Fruit fly (Drosophila melanogaster): ENCODE measurements around the gene Atac2.

The Atac2 gene

DNA sequence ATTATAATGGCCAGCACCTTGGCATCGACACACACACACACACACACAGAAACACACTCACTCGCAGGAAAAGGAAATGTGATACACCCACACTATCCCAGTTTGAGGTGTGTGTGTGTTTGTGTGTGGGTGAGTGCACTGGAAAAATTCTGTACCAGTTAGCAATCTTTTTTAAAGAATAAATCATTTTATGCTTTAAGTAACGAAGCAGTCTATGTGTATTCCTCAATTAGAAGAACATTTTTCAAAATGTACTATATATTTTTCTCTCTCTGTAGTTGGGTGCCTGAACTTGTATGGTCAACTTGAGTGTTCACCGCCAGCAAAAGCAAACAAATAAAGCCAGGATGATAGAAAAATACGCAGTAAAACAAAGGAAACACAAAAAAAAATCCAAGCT is 27.4 kb downstream of the Atac2 start:
- no peak for TF ChIP-seq CrebA (GFP tag; optimal IDR thresholded peaks at IDR 0.05; ENCODE audit: borderline replicate concordance)
- no peak for TF ChIP-seq usp (GFP tag; optimal IDR thresholded peaks at IDR 0.05)

DNA sequence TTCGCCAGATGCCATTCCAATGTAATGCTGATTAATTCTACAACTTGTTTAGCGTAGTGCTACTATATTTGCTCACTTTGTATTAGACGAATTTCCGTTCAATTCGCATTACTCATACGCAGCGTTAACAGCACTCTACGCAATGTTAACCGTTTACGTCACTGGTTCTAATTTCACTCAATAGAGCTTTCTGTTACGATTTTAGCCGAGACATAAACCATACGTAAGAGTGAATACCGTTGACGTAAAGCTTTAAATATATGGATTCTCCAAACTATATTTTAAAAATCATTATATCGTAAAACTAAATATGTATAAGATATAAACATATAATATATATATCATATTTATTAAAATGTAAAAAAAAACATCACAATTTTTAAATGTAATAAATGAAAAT is 35.8 kb downstream of the Atac2 start:
- TF ChIP-seq usp (GFP tag; optimal IDR thresholded peaks at IDR 0.05), result no peak
- no peak for TF ChIP-seq Hr83 (GFP tag; optimal IDR thresholded peaks at IDR 0.05; ENCODE audit: poor library complexity, severe bottlenecking)
- TF ChIP-seq lola (GFP tag; optimal IDR thresholded peaks at IDR 0.05), result no peak
- no peak for TF ChIP-seq Hnf4 (GFP tag; optimal IDR thresholded peaks at IDR 0.05)
- no peak for TF ChIP-seq rgr (GFP tag; optimal IDR thresholded peaks at IDR 0.05)
- TF ChIP-seq brk (GFP tag; optimal IDR thresholded peaks at IDR 0.05), result no peak
- TF ChIP-seq OdsH (GFP tag; optimal IDR thresholded peaks at IDR 0.05), result no peak
- TF ChIP-seq Mio (GFP tag; optimal IDR thresholded peaks at IDR 0.05), result no peak
- TF ChIP-seq psq (GFP tag; optimal IDR thresholded peaks at IDR 0.05), result no peak
- no peak for TF ChIP-seq GATAd (GFP tag; optimal IDR thresholded peaks at IDR 0.05)
- TF ChIP-seq Abd-B (GFP tag; optimal IDR thresholded peaks at IDR 0.05), result no peak
- TF ChIP-seq CG9705 (GFP tag; optimal IDR thresholded peaks at IDR 0.05), result no peak
- no peak for TF ChIP-seq N (GFP tag; optimal IDR thresholded peaks at IDR 0.05)
- no peak for TF ChIP-seq Myc (optimal IDR thresholded peaks at IDR 0.05)
- TF ChIP-seq jim (GFP tag; optimal IDR thresholded peaks at IDR 0.05), result no peak
- TF ChIP-seq dmrt93B (GFP tag; optimal IDR thresholded peaks at IDR 0.05), result no peak
- TF ChIP-seq pan (optimal IDR thresholded peaks at IDR 0.05), result no peak
- TF ChIP-seq HLH106 (tag; optimal IDR thresholded peaks at IDR 0.05), result no peak

DNA sequence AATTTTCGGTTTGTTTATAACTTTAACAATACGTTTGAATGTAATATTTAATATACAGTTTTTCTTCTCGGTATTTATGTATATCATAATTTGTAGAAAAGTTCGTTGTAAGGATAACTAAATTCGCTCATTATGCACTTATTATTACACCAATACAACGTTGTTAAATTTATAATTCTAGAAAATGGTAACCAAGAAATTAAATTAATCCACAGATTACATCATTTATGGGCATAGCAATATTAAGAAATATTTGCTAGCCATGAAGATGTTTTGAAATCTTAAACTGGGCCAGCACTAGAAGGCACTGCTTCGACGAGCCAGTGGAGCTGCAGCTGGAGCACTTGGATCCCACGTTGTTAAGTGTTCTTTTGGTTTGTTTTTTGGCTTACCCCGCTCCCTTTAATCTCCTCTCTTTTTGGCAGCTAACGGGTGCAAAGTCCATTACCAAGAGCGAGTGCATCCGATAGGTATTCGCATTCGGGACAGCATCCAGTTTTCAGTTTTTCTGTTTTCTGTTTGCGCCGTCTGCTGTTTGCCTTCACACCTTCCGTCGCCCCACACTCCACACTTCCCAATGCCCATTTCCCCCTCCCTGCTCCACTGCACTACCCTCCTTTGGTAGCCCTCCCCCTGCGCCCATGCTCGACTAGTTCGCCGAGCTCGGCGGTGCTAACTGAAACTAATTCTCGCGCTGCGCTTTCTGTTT is 39.5 kb downstream of the Atac2 start:
- TF ChIP-seq dsf (GFP tag; optimal IDR thresholded peaks at IDR 0.05; ENCODE audit: borderline replicate concordance), result no peak
- no peak for TF ChIP-seq Dif (GFP tag; optimal IDR thresholded peaks at IDR 0.05; ENCODE audit: partially characterized antibody)
- peak; percentile 45 for TF ChIP-seq Rel (GFP tag; optimal IDR thresholded peaks at IDR 0.05)
- TF ChIP-seq Rel (tag; optimal IDR thresholded peaks at IDR 0.05), result no peak
- no peak for TF ChIP-seq N (GFP tag; optimal IDR thresholded peaks at IDR 0.05)
- no peak for TF ChIP-seq Sp1 (GFP tag; optimal IDR thresholded peaks at IDR 0.05)
- TF ChIP-seq Abd-B (GFP tag; optimal IDR thresholded peaks at IDR 0.05), result no peak
- TF ChIP-seq Mio (GFP tag; optimal IDR thresholded peaks at IDR 0.05), result no peak
- TF ChIP-seq usp (GFP tag; optimal IDR thresholded peaks at IDR 0.05), result no peak
- TF ChIP-seq foxo (GFP tag; optimal IDR thresholded peaks at IDR 0.05), result peak in 1 of 2 experiments; percentile 8
- no peak for TF ChIP-seq h (GFP tag; optimal IDR thresholded peaks at IDR 0.05)
- no peak for TF ChIP-seq dmrt93B (GFP tag; optimal IDR thresholded peaks at IDR 0.05)
- TF ChIP-seq HLH106 (tag; optimal IDR thresholded peaks at IDR 0.05), result peak; percentile 7
- TF ChIP-seq CG32264 (GFP tag; optimal IDR thresholded peaks at IDR 0.05), result no peak
- TF ChIP-seq OdsH (GFP tag; optimal IDR thresholded peaks at IDR 0.05), result no peak
- TF ChIP-seq Vsx2 (GFP tag; optimal IDR thresholded peaks at IDR 0.05; ENCODE audit: partially characterized antibody), result no peak
- no peak for TF ChIP-seq dl (GFP tag; optimal IDR thresholded peaks at IDR 0.05; ENCODE audit: insufficient read depth in 1 of 2, partially characterized antibody in 2 of 2)
- TF ChIP-seq tai (GFP tag; optimal IDR thresholded peaks at IDR 0.05), result peak; percentile 36
- peak; percentile 47 for TF ChIP-seq CrebA (GFP tag; optimal IDR thresholded peaks at IDR 0.05; ENCODE audit: borderline replicate concordance)
- no peak for TF ChIP-seq br (GFP tag; optimal IDR thresholded peaks at IDR 0.05)
- TF ChIP-seq ey (GFP tag; optimal IDR thresholded peaks at IDR 0.05), result no peak
- no peak for TF ChIP-seq lola (GFP tag; optimal IDR thresholded peaks at IDR 0.05)
- TF ChIP-seq sage (GFP tag; optimal IDR thresholded peaks at IDR 0.05), result no peak
- no peak for TF ChIP-seq brk (GFP tag; optimal IDR thresholded peaks at IDR 0.05)
- TF ChIP-seq Myc (optimal IDR thresholded peaks at IDR 0.05), result peak; percentile 85
- TF ChIP-seq Hr78 (GFP tag; optimal IDR thresholded peaks at IDR 0.05), result no peak
- TF ChIP-seq GATAd (GFP tag; optimal IDR thresholded peaks at IDR 0.05), result no peak
- peak; percentile 29 for TF ChIP-seq Jra (GFP tag; optimal IDR thresholded peaks at IDR 0.05)
- TF ChIP-seq Hnf4 (GFP tag; optimal IDR thresholded peaks at IDR 0.05), result peak; percentile 96
- peak; percentile 14 for TF ChIP-seq Hr83 (GFP tag; optimal IDR thresholded peaks at IDR 0.05; ENCODE audit: poor library complexity, severe bottlenecking)
- no peak for TF ChIP-seq sv (GFP tag; optimal IDR thresholded peaks at IDR 0.05)
- peak; percentile 83 for TF ChIP-seq woc (GFP tag; optimal IDR thresholded peaks at IDR 0.05)
- no peak for TF ChIP-seq rgr (GFP tag; optimal IDR thresholded peaks at IDR 0.05)
- TF ChIP-seq Dfd (GFP tag; optimal IDR thresholded peaks at IDR 0.05), result no peak
- no peak for TF ChIP-seq pan (optimal IDR thresholded peaks at IDR 0.05)
- no peak for TF ChIP-seq fru (GFP tag; optimal IDR thresholded peaks at IDR 0.05)
- no peak for TF ChIP-seq CG9705 (GFP tag; optimal IDR thresholded peaks at IDR 0.05)
- peak; percentile 86 for TF ChIP-seq jim (GFP tag; optimal IDR thresholded peaks at IDR 0.05)
- peak; percentile 63 for TF ChIP-seq psq (GFP tag; optimal IDR thresholded peaks at IDR 0.05)

All from whole organism, wandering third instar larva.